Worm (Caenorhabditis elegans) whole organism, L2 larva: ENCODE measurements around the gene acbp-5.

Experiments
- crh-2 ChIP-seq: sonication (generic microtip); optimal IDR thresholded peaks from 2 replicates; lab custom pipeline; 2017; ENCODE audit warnings: missing biosample characterization, missing genetic modification characterization
- nhr-11 ChIP-seq: fragments of 150-350 bp; optimal IDR thresholded peaks from 2 replicates; lab custom pipeline; 2014; ENCODE audit warnings: missing biosample characterization, missing genetic modification characterization
- nhr-77 ChIP-seq: fragments of 150-350 bp; optimal IDR thresholded peaks from 2 replicates; lab custom pipeline; 2014; ENCODE audit warnings: missing biosample characterization, missing genetic modification characterization

DNA sequence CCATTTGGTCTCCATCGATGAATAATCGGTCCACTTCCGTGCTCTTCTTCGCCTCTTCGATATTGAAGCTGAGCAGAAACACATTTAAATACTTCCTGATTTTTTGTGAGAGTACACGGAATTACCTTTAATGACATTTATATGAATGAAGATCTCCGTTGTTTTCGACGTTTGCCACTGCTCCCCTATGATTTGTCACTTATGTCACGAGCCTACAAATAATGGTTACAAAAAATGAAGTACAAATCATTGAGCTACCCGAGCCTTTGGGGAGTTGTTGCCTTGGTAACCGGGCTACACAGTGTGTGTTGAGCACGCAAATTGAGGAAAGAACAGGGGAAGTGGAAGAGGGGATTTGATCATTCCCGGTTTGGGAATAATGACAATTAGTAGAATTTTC lies 44.8 kb upstream of the acbp-5 start, which contains the start of gene dyf-2:
- TF ChIP-seq crh-2, result no peak
- TF ChIP-seq nhr-11 (tag; lab: Kevin White, UChicago), result no peak
- TF ChIP-seq nhr-77 (tag; lab: Kevin White, UChicago), result no peak
